Worm (Caenorhabditis elegans) whole organism, L4/young adult: ENCODE measurements around the gene K11H12.6.

Experiments
- W03F9.2 ChIP-seq: fragments of 150-350 bp; optimal IDR thresholded peaks from 2 replicates; lab custom pipeline; 2014; ENCODE audit warnings: missing biosample characterization, missing genetic modification characterization
- him-1 ChIP-seq: sonication (generic microtip); optimal IDR thresholded peaks from 2 replicates; lab custom pipeline; 2016; ENCODE audit warnings: missing genotype, missing genetic modification reagents, missing genetic modification characterization, missing compliant biosample characterization

- TF ChIP-seq W03F9.2 (tag; lab: Kevin White, UChicago) = no peak
- TF ChIP-seq him-1 (tag; lab: Kevin White, UChicago) = no peak
Observed at ce11 chrIV:666991-667390, at the start of gene K11H12.6.
